Fruit fly (Drosophila melanogaster) whole organism: ENCODE results near the gene Ddrgk1.
A peak's percentile ranks its signal among the peaks of the same experiment; 100 is the strongest.

Experiments
- CG8478 ChIP-seq: fragments of >200 bp; optimal IDR thresholded peaks from 2 replicates; lab custom pipeline; 2018; ENCODE audit warnings: inconsistent platforms
- Dll ChIP-seq: fragments of >200 bp; optimal IDR thresholded peaks from 2 replicates; lab custom pipeline; 2017
- EcR ChIP-seq, 2 experiments: fragments of >200 bp; optimal IDR thresholded peaks; 2 replicates each; lab custom pipeline; 2017; ENCODE audit warnings: missing biosample characterization in 2 of 2, missing genetic modification characterization in 2 of 2, missing genetic modification reagents in 2 of 2
- pan ChIP-seq: fragments of >200 bp; optimal IDR thresholded peaks from 2 replicates; lab custom pipeline; 2017
- psq ChIP-seq: fragments of >200 bp; optimal IDR thresholded peaks from 2 replicates; lab custom pipeline; 2017
- usp ChIP-seq: fragments of >200 bp; optimal IDR thresholded peaks from 2 replicates; lab custom pipeline; 2017; ENCODE audit warnings: missing biosample characterization, missing genetic modification characterization, mixed read lengths

Gene Ddrgk1

DNA sequence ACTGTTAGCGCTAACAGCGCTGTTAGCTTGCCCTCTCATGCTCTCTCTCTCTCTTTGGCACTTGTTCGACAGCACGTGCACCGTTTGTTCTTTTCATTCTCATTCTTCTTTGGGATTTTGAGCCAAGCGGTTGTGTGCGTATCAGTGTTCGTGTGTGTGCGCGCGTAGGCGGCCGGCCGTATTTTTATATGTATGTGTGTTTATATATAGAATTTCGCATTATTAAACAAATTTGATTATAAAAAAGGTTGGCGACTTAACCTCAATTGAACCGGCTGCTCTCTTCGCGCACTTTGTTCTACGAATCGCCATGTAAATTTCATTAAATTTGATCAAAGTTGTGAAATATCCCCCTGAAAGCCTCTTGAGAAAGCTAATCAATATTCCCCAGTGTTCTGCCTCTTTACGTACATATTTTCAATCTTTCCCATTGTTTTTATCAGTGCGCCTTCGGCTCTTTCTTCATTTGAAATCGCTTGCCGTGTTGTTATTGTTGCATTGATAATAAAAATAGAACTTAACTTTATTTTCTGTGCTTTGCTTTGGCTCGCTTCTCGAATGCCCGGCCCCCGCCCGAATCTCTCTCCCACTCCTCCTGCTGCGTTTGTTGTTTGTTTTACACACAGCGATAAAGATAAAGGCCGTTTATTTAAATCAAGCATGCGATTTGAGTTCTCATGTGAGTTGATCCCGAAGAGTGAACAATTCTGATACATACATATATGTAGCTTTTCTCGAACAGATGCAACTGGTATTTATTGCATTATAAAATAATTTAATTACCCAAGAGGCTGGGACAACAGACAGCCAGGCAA, 15.6 kb upstream of the Ddrgk1 start:
- TF ChIP-seq EcR (GFP tag; optimal IDR thresholded peaks at IDR 0.05; lab: Kevin White, UChicago) (no peak), usp (GFP tag; lab: Kevin White, UChicago) (no peak), psq (lab: Kevin White, UChicago) (no peak), CG8478 (lab: Kevin White, UChicago) (no peak), pan (lab: Kevin White, UChicago) (no peak), Dll (no peak)

- peak in 1 of 2 experiments; percentile 43 for TF ChIP-seq EcR (GFP tag; optimal IDR thresholded peaks at IDR 0.05; lab: Kevin White, UChicago)
- TF ChIP-seq pan (lab: Kevin White, UChicago), result no peak
These were observed 14.9 kb upstream of the Ddrgk1 start for dm6 chr3R:21199953-21200368.

dm6 chr3R:21201627-21202026, 13.3 kb upstream of the Ddrgk1 start:
- TF ChIP-seq psq (lab: Kevin White, UChicago), result no peak

- TF ChIP-seq psq (lab: Kevin White, UChicago) (no peak), EcR (GFP tag; optimal IDR thresholded peaks at IDR 0.05; lab: Kevin White, UChicago) (no peak), pan (lab: Kevin White, UChicago) (no peak), usp (GFP tag; lab: Kevin White, UChicago) (no peak), Dll (no peak), CG8478 (lab: Kevin White, UChicago) (no peak)
These were observed 11.7 kb upstream of the Ddrgk1 start for dm6 chr3R:21203135-21203534.

- TF ChIP-seq psq (lab: Kevin White, UChicago) (no peak), pan (lab: Kevin White, UChicago) (no peak), Dll (no peak), usp (GFP tag; lab: Kevin White, UChicago) (no peak), EcR (GFP tag; optimal IDR thresholded peaks at IDR 0.05; lab: Kevin White, UChicago) (no peak), CG8478 (lab: Kevin White, UChicago) (no peak)
These were observed 11.0 kb upstream of the Ddrgk1 start for dm6 chr3R:21203660-21204499.

dm6 chr3R:21204500-21205167, 10.2 kb upstream of the Ddrgk1 start:
- TF ChIP-seq CG8478 (lab: Kevin White, UChicago), result no peak
- no peak for TF ChIP-seq pan (lab: Kevin White, UChicago)
- no peak for TF ChIP-seq Dll
- no peak for TF ChIP-seq usp (GFP tag; lab: Kevin White, UChicago)
- no peak for TF ChIP-seq EcR (GFP tag; optimal IDR thresholded peaks at IDR 0.05; lab: Kevin White, UChicago)
- TF ChIP-seq psq (lab: Kevin White, UChicago), result no peak

dm6 chr3R:21205680-21206326, 9.1 kb upstream of the Ddrgk1 start:
- TF ChIP-seq usp (GFP tag; lab: Kevin White, UChicago) (no peak), pan (lab: Kevin White, UChicago) (no peak), EcR (GFP tag; optimal IDR thresholded peaks at IDR 0.05; lab: Kevin White, UChicago) (peak in 1 of 2 experiments; percentile 96), Dll (no peak), psq (lab: Kevin White, UChicago) (no peak)

dm6 chr3R:21206327-21206728, 8.6 kb upstream of the Ddrgk1 start:
- TF ChIP-seq usp (GFP tag; lab: Kevin White, UChicago), result no peak
- no peak for TF ChIP-seq psq (lab: Kevin White, UChicago)
- TF ChIP-seq pan (lab: Kevin White, UChicago), result no peak

DNA sequence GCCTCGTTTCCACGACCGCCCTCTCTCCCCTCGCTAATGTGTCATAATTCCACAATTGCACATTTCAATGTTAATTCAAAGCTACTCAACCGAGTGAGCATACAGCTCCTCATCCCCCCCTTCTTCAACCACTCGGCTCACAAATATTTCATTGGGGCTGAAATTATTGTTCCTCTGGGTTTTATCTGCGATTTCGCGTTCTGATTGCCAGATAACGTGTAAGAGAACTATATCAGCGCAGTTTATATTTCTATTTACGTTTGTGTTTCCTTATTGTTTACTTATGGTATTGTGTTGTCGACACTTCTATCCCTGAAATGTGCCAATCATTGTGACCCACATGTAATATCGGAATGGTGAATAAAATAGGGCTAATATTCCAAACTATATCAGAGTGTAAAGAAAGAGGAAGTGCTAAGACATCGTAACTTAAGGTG, 8.1 kb upstream of the Ddrgk1 start:
- TF ChIP-seq usp (GFP tag; lab: Kevin White, UChicago) (no peak), psq (lab: Kevin White, UChicago) (no peak), CG8478 (lab: Kevin White, UChicago) (no peak), pan (lab: Kevin White, UChicago) (no peak), EcR (GFP tag; optimal IDR thresholded peaks at IDR 0.05; lab: Kevin White, UChicago) (no peak), Dll (no peak)

DNA sequence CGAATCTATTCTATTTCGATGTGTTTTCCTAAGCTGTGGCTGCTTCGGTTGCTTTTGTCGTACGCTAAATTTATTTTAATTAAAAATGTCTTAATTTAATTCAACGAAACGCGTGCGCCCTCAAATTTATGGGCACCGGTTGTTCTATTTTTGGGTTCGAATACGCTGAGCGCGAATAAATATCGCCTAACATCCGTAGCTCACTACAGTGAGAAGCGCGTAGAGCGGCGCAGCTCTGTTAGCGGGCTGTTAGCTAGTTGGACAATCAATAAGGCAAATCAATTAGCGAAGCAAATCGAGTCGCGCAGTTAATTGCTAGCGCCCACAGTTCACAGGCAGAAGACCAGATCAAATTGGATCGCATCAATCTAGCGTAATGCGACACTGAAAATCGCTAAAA, 4.8 kb upstream of the Ddrgk1 start:
- TF ChIP-seq Dll (no peak), pan (lab: Kevin White, UChicago) (no peak), EcR (GFP tag; optimal IDR thresholded peaks at IDR 0.05; lab: Kevin White, UChicago) (no peak), usp (GFP tag; lab: Kevin White, UChicago) (no peak), CG8478 (lab: Kevin White, UChicago) (no peak), psq (lab: Kevin White, UChicago) (no peak)

DNA sequence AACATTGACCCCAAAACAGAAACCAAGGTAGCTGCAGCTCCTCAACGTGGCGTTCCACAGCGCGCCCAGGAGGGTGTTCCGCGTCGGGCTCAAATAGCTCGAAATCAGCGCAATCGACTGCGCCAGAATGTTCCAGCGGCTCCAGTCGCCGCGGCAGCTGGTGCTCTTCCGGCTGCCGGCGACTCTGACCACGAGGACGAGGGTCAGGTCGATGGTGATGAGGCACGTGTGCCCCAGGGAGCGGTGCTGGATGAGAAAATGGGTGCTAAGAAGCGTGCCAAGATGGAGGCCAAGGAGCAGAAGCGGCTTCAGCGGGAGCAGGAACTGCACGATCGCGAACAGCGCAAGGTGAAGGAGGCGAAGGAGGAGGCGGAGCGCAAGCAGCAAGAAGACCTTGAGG, 411 bp downstream of the Ddrgk1 start:
- TF ChIP-seq CG8478 (lab: Kevin White, UChicago) (no peak), EcR (GFP tag; optimal IDR thresholded peaks at IDR 0.05; lab: Kevin White, UChicago) (no peak)
